Fruit fly (Drosophila melanogaster) whole organism, embryonic: ENCODE data around the gene Mtp.
A peak's percentile ranks its signal among the peaks of the same experiment; 100 is the strongest.

ENCODE experiments used
- Antp ChIP-seq: fragments of 200-800 bp; sonication (Bioruptor generic); optimal IDR thresholded peaks from 3 replicates; lab custom pipeline; 2016; ENCODE audit warnings: missing biosample characterization, missing genetic modification characterization
- Bteb2 ChIP-seq: fragments of 200-800 bp; sonication (Bioruptor generic); optimal IDR thresholded peaks from 2 replicates; lab custom pipeline; 2016; ENCODE audit warnings: missing biosample characterization, missing genetic modification characterization
- CG10267 ChIP-seq: fragments of 200-800 bp; sonication (Bioruptor generic); optimal IDR thresholded peaks from 2 replicates; lab custom pipeline; 2018; ENCODE audit warnings: missing biosample characterization, mild to moderate bottlenecking, missing genetic modification characterization, moderate library complexity
- CG10654 ChIP-seq: fragments of 200-800 bp; sonication (Bioruptor generic); optimal IDR thresholded peaks from 2 replicates; lab custom pipeline; 2016; ENCODE audit warnings: missing biosample characterization, missing genetic modification characterization
- CG11085 ChIP-seq: fragments of 200-800 bp; sonication (Bioruptor generic); IDR thresholded peaks from 2 replicates; pipeline ENCODE4 v1.3.6; 2022; ENCODE audit warnings: missing biosample characterization, missing genetic modification characterization
- CG14014 ChIP-seq: fragments of 200-800 bp; sonication (Bioruptor generic); IDR thresholded peaks from 2 replicates; pipeline ENCODE4 v1.3.6; 2022; ENCODE audit warnings: missing biosample characterization, missing genetic modification characterization
- CG14710 ChIP-seq: fragments of 200-800 bp; sonication (Bioruptor generic); optimal IDR thresholded peaks from 3 replicates; lab custom pipeline; 2019; ENCODE audit warnings: missing biosample characterization, mild to moderate bottlenecking, missing genetic modification characterization, moderate library complexity
- CG15696 ChIP-seq: fragments of 200-800 bp; sonication (Bioruptor generic); optimal IDR thresholded peaks from 2 replicates; lab custom pipeline; 2019; ENCODE audit warnings: missing biosample characterization, mild to moderate bottlenecking, missing genetic modification characterization, moderate library complexity
- CG1602 ChIP-seq: fragments of 200-800 bp; sonication (Bioruptor generic); optimal IDR thresholded peaks from 3 replicates; lab custom pipeline; 2016; ENCODE audit warnings: missing biosample characterization, missing genetic modification characterization
- CG16815 ChIP-seq: fragments of 200-800 bp; sonication (Bioruptor generic); optimal IDR thresholded peaks from 3 replicates; lab custom pipeline; 2017; ENCODE audit warnings: missing biosample characterization, mild to moderate bottlenecking, missing genetic modification characterization
- CG17802 ChIP-seq: fragments of 200-800 bp; sonication (Bioruptor generic); optimal IDR thresholded peaks from 2 replicates; lab custom pipeline; 2018; ENCODE audit warnings: missing biosample characterization, mild to moderate bottlenecking, missing genetic modification characterization, moderate library complexity
- CG17829 ChIP-seq: fragments of 200-800 bp; optimal IDR thresholded peaks from 2 replicates; lab custom pipeline; 2019; ENCODE audit warnings: missing biosample characterization, mild to moderate bottlenecking, missing genetic modification characterization, moderate library complexity
- CG1832 ChIP-seq: fragments of 200-800 bp; sonication (Bioruptor generic); optimal IDR thresholded peaks from 2 replicates; lab custom pipeline; 2017; ENCODE audit warnings: missing biosample characterization, mild to moderate bottlenecking, missing genetic modification characterization, inconsistent platforms
- CG18764 ChIP-seq: fragments of 200-800 bp; sonication (Bioruptor generic); optimal IDR thresholded peaks from 3 replicates; lab custom pipeline; 2016; ENCODE audit warnings: missing biosample characterization, missing genetic modification characterization
- CG2712 ChIP-seq: fragments of 200-800 bp; optimal IDR thresholded peaks from 3 replicates; lab custom pipeline; 2019; ENCODE audit warnings: missing biosample characterization, mild to moderate bottlenecking, missing genetic modification characterization, moderate library complexity
- CG31224 ChIP-seq: fragments of 200-800 bp; sonication (Bioruptor generic); IDR thresholded peaks from 2 replicates; pipeline ENCODE4 v1.3.6; 2022; ENCODE audit warnings: missing biosample characterization, missing genetic modification characterization
- CG4617 ChIP-seq: fragments of 200-800 bp; sonication (Bioruptor generic); optimal IDR thresholded peaks from 3 replicates; lab custom pipeline; 2016; ENCODE audit warnings: missing biosample characterization, missing genetic modification characterization, borderline replicate concordance
- CG4707 ChIP-seq: fragments of 200-800 bp; sonication (Bioruptor generic); optimal IDR thresholded peaks from 2 replicates; lab custom pipeline; 2018; ENCODE audit warnings: missing biosample characterization, mild to moderate bottlenecking, missing genetic modification characterization, moderate library complexity
- CG4854 ChIP-seq: fragments of 200-800 bp; sonication (Bioruptor generic); optimal IDR thresholded peaks from 2 replicates; lab custom pipeline; 2016; ENCODE audit warnings: missing biosample characterization, missing genetic modification characterization, inconsistent platforms
- CG7357 ChIP-seq: fragments of 200-800 bp; sonication (Bioruptor generic); IDR thresholded peaks from 3 replicates; pipeline ENCODE4 v1.3.6; 2022; ENCODE audit warnings: missing biosample characterization, missing genetic modification characterization
- CG7372 ChIP-seq: fragments of 200-800 bp; sonication (Bioruptor generic); IDR thresholded peaks from 2 replicates; pipeline ENCODE4 v1.3.6; 2022; ENCODE audit warnings: missing biosample characterization, missing genetic modification characterization
- CG7745 ChIP-seq: fragments of 200-800 bp; sonication (Bioruptor generic); optimal IDR thresholded peaks from 2 replicates; lab custom pipeline; 2018; ENCODE audit warnings: missing biosample characterization, mild to moderate bottlenecking, missing genetic modification characterization, moderate library complexity
- CG7963 ChIP-seq: fragments of 200-800 bp; sonication (Bioruptor generic); IDR thresholded peaks from 3 replicates; pipeline ENCODE4 v1.3.6; 2022; ENCODE audit warnings: missing biosample characterization, missing genetic modification characterization; ENCODE audit not compliant: partially characterized antibody
- CG8281 ChIP-seq: fragments of 200-800 bp; sonication (Bioruptor generic); optimal IDR thresholded peaks from 2 replicates; lab custom pipeline; 2018; ENCODE audit warnings: missing biosample characterization, mild to moderate bottlenecking, missing genetic modification characterization, moderate library complexity
- CG8944 ChIP-seq: fragments of 200-800 bp; sonication (Bioruptor generic); optimal IDR thresholded peaks from 3 replicates; lab custom pipeline; 2016; ENCODE audit warnings: missing biosample characterization, missing genetic modification characterization
- CoRest ChIP-seq: fragments of 200-800 bp; sonication (Bioruptor generic); optimal IDR thresholded peaks from 3 replicates; lab custom pipeline; 2018; ENCODE audit warnings: missing biosample characterization, mild to moderate bottlenecking, missing genetic modification characterization, moderate library complexity
- Drgx ChIP-seq: fragments of 200-800 bp; sonication (Bioruptor generic); IDR thresholded peaks from 2 replicates; pipeline ENCODE4 v1.3.6; 2022; ENCODE audit warnings: missing biosample characterization, missing genetic modification characterization
- E2f1 ChIP-seq: fragments of 200-800 bp; sonication (Bioruptor generic); IDR thresholded peaks from 2 replicates; pipeline ENCODE4 v1.3.6; 2022; ENCODE audit warnings: missing biosample characterization, missing genetic modification characterization
- HLH54F ChIP-seq: fragments of 200-800 bp; sonication (Bioruptor generic); optimal IDR thresholded peaks from 3 replicates; lab custom pipeline; 2016; ENCODE audit warnings: missing biosample characterization, missing genetic modification characterization
- Hey ChIP-seq: fragments of 200-800 bp; sonication (Bioruptor generic); optimal IDR thresholded peaks from 3 replicates; lab custom pipeline; 2018; ENCODE audit warnings: missing biosample characterization, mild to moderate bottlenecking, missing genetic modification characterization
- Hmr ChIP-seq: fragments of 200-800 bp; sonication (Bioruptor generic); optimal IDR thresholded peaks from 3 replicates; lab custom pipeline; 2017; ENCODE audit warnings: mild to moderate bottlenecking, missing biosample characterization, missing genetic modification reagents, missing genetic modification characterization
- Hmx ChIP-seq: fragments of 200-800 bp; sonication (Bioruptor generic); optimal IDR thresholded peaks from 2 replicates; lab custom pipeline; 2016; ENCODE audit warnings: missing biosample characterization, missing genetic modification characterization
- Hr3 ChIP-seq: fragments of 200-800 bp; sonication (Bioruptor generic); optimal IDR thresholded peaks from 3 replicates; lab custom pipeline; 2016; ENCODE audit warnings: missing biosample characterization, missing genetic modification characterization
- Hr78 ChIP-seq, 2 experiments: fragments of 200-800 bp in 1 of 2; fragments of >200 bp in 1 of 2; sonication (Bioruptor generic) in 1 of 2; optimal IDR thresholded peaks; 2 replicates each; lab custom pipeline; 2017 to 2019; ENCODE audit warnings: missing biosample characterization in 2 of 2, missing genetic modification characterization in 2 of 2, mild to moderate bottlenecking in 1 of 2, moderate library complexity in 1 of 2
- MTF-1 ChIP-seq: fragments of 200-800 bp; sonication (Bioruptor generic); optimal IDR thresholded peaks from 2 replicates; lab custom pipeline; 2018; ENCODE audit warnings: missing biosample characterization, mild to moderate bottlenecking, missing genetic modification characterization, borderline replicate concordance
- NFAT ChIP-seq: fragments of 200-800 bp; sonication (Bioruptor generic); IDR thresholded peaks from 2 replicates; pipeline ENCODE4 v1.3.6; 2022; ENCODE audit warnings: missing biosample characterization, missing genetic modification characterization
- Oli ChIP-seq: fragments of 200-800 bp; sonication (Bioruptor generic); optimal IDR thresholded peaks from 2 replicates; lab custom pipeline; 2018; ENCODE audit warnings: missing biosample characterization, mild to moderate bottlenecking, missing genetic modification characterization, moderate library complexity
- PHDP ChIP-seq: fragments of 200-800 bp; sonication (Bioruptor generic); optimal IDR thresholded peaks from 3 replicates; lab custom pipeline; 2018; ENCODE audit warnings: missing biosample characterization, mild to moderate bottlenecking, missing genetic modification characterization, moderate library complexity
- Rx ChIP-seq: fragments of 200-800 bp; sonication (Bioruptor generic); IDR thresholded peaks from 2 replicates; pipeline ENCODE4 v1.3.6; 2022; ENCODE audit warnings: missing biosample characterization, missing genetic modification characterization
- Sox100B ChIP-seq: fragments of 200-800 bp; sonication (Bioruptor generic); optimal IDR thresholded peaks from 3 replicates; lab custom pipeline; 2018; ENCODE audit warnings: missing biosample characterization, mild to moderate bottlenecking, missing genetic modification characterization
- Tbp ChIP-seq: fragments of >200 bp; optimal IDR thresholded peaks from 2 replicates; lab custom pipeline; 2018; ENCODE audit warnings: missing biosample characterization, missing genetic modification characterization
- aop ChIP-seq: fragments of 200-800 bp; sonication (Bioruptor generic); IDR thresholded peaks from 2 replicates; pipeline ENCODE4 v1.3.6; 2022; ENCODE audit warnings: missing biosample characterization, missing genetic modification characterization
- cas ChIP-seq: fragments of 200-800 bp; sonication (Bioruptor generic); IDR thresholded peaks from 2 replicates; pipeline ENCODE4 v1.3.6; 2022; ENCODE audit warnings: missing biosample characterization, missing genetic modification characterization
- ewg ChIP-seq: fragments of 200-800 bp; sonication (Bioruptor generic); optimal IDR thresholded peaks from 3 replicates; lab custom pipeline; 2017; ENCODE audit warnings: mild to moderate bottlenecking, missing biosample characterization, missing genetic modification reagents, missing genetic modification characterization
- gsb ChIP-seq: fragments of 200-800 bp; sonication (Bioruptor generic); IDR thresholded peaks from 2 replicates; pipeline ENCODE4 v1.3.6; 2022; ENCODE audit warnings: missing biosample characterization, missing genetic modification characterization
- hth ChIP-seq: fragments of >200 bp; optimal IDR thresholded peaks from 2 replicates; lab custom pipeline; 2017; ENCODE audit warnings: inconsistent platforms
- mam ChIP-seq: fragments of 200-800 bp; sonication (Bioruptor generic); optimal IDR thresholded peaks from 3 replicates; lab custom pipeline; 2016; ENCODE audit warnings: missing biosample characterization, missing genetic modification characterization
- pros ChIP-seq: fragments of 200-800 bp; sonication (Bioruptor generic); optimal IDR thresholded peaks from 3 replicates; lab custom pipeline; 2019; ENCODE audit warnings: missing biosample characterization, mild to moderate bottlenecking, missing genetic modification characterization, moderate library complexity
- slbo ChIP-seq: fragments of 200-800 bp; sonication (Bioruptor generic); IDR thresholded peaks from 2 replicates; pipeline ENCODE4 v1.3.6; 2022; ENCODE audit warnings: missing biosample characterization, missing genetic modification characterization
- tap ChIP-seq: fragments of 200-800 bp; optimal IDR thresholded peaks from 3 replicates; lab custom pipeline; 2019; ENCODE audit warnings: missing biosample characterization, mild to moderate bottlenecking, missing genetic modification characterization, moderate library complexity
- trem ChIP-seq: fragments of 200-800 bp; optimal IDR thresholded peaks from 3 replicates; lab custom pipeline; 2019; ENCODE audit warnings: missing biosample characterization, mild to moderate bottlenecking, missing genetic modification characterization, moderate library complexity
- wek ChIP-seq: fragments of 200-800 bp; sonication (Bioruptor generic); optimal IDR thresholded peaks from 3 replicates; lab custom pipeline; 2018; ENCODE audit warnings: missing biosample characterization, mild to moderate bottlenecking, missing genetic modification characterization, moderate library complexity

Gene Mtp

DNA sequence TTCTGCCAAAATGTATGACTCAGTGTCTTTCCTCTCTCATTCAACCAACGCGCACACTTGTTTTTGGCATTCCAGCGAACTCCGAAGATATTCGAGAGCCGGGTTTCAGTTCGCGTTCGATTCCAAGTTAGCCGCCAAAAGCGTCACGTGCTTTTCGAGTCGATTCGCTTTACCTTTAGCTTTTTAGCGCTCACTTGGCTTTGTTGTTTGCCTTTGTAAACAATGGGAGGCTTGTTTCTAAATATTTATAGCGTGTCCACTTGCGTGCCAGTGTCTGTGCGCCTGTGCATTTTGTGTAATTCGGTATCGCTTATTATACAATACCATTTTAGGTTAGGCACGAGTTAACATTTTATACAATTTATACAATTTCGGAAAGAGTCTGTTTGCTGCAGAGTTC is 11.3 kb downstream of the Mtp start (continued):
- no peak for TF ChIP-seq CG15696
- peak; percentile 19; the same call in 1 of the 2 replicates for TF ChIP-seq CG14014 (GFP tag; lab: Robert Waterston, UW)
- no peak for TF ChIP-seq CG7372 (GFP tag; lab: Robert Waterston, UW)
- no peak for TF ChIP-seq Hey (tag; lab: Kevin White, UChicago)
- TF ChIP-seq CG10267 (tag; lab: Kevin White, UChicago): no peak
- TF ChIP-seq CG4617: no peak
- TF ChIP-seq ewg (GFP tag; lab: Kevin White, UChicago): peak; percentile 7
- TF ChIP-seq trem: no peak
- no peak for TF ChIP-seq CG2712 (tag; lab: Kevin White, UChicago)
- TF ChIP-seq Antp: no peak
- TF ChIP-seq CG16815 (GFP tag; lab: Kevin White, UChicago): no peak
- TF ChIP-seq CG7745: no peak
- no peak for TF ChIP-seq NFAT (GFP tag; lab: Robert Waterston, UW)
- TF ChIP-seq CG8281 (tag; lab: Kevin White, UChicago): no peak
- no peak for TF ChIP-seq Bteb2 (GFP tag; lab: Kevin White, UChicago)
- no peak for TF ChIP-seq mam (GFP tag; lab: Kevin White, UChicago)
- no peak for TF ChIP-seq CG8944 (GFP tag; lab: Kevin White, UChicago)
- no peak for TF ChIP-seq CG14710
- no peak for TF ChIP-seq CG10654 (GFP tag; lab: Kevin White, UChicago)
- TF ChIP-seq Drgx (GFP tag; lab: Robert Waterston, UW): no peak
- no peak for TF ChIP-seq CG11085 (GFP tag; lab: Robert Waterston, UW)
- TF ChIP-seq PHDP (tag; lab: Kevin White, UChicago): peak; percentile 57
- TF ChIP-seq CG4854 (GFP tag; lab: Kevin White, UChicago): no peak
- no peak for TF ChIP-seq slbo (GFP tag; lab: Robert Waterston, UW)
- TF ChIP-seq cas (GFP tag; lab: Robert Waterston, UW): no peak
- TF ChIP-seq Tbp (GFP tag; lab: Kevin White, UChicago): no peak
- TF ChIP-seq hth (lab: Kevin White, UChicago): no peak
- peak; percentile 59 for TF ChIP-seq wek
- no peak for TF ChIP-seq Rx
- TF ChIP-seq Oli (tag; lab: Kevin White, UChicago): no peak
- TF ChIP-seq CG31224: peak; percentile 70
- no peak for TF ChIP-seq HLH54F (GFP tag; lab: Kevin White, UChicago)
- TF ChIP-seq Sox100B: peak; percentile 8
- TF ChIP-seq pros (GFP tag; lab: Kevin White, UChicago): no peak
- peak; percentile 61 for TF ChIP-seq Hmr (GFP tag; lab: Kevin White, UChicago)
- TF ChIP-seq CG7357 (GFP tag; lab: Robert Waterston, UW): no peak
- peak; percentile 42 for TF ChIP-seq MTF-1 (GFP tag; lab: Kevin White, UChicago)
- TF ChIP-seq aop (GFP tag; lab: Robert Waterston, UW): no peak
- TF ChIP-seq gsb (GFP tag; lab: Robert Waterston, UW): 0 out of 2 replicates have a peak, but pooled peaks have one; percentile 28
- peak; percentile 4 for TF ChIP-seq tap
- peak; percentile 29 for TF ChIP-seq CG4707 (GFP tag; lab: Kevin White, UChicago)
- TF ChIP-seq CG1832 (GFP tag; lab: Kevin White, UChicago): no peak
- TF ChIP-seq CG7963: no peak
- no peak for TF ChIP-seq Hmx (GFP tag; lab: Kevin White, UChicago)
- no peak for TF ChIP-seq CG17829
- no peak for TF ChIP-seq Hr78 (GFP tag; optimal IDR thresholded peaks at IDR 0.05; lab: Kevin White, UChicago)
- TF ChIP-seq CoRest: peak; percentile 20
- TF ChIP-seq E2f1 (GFP tag; lab: Robert Waterston, UW): no peak
- TF ChIP-seq CG17802 (tag; lab: Kevin White, UChicago): no peak
- no peak for TF ChIP-seq CG1602 (GFP tag; lab: Kevin White, UChicago)
- TF ChIP-seq CG18764 (GFP tag; lab: Kevin White, UChicago): no peak
- no peak for TF ChIP-seq Hr3 (GFP tag; lab: Kevin White, UChicago)
